Worm (Caenorhabditis elegans): ENCODE data around the gene C35D10.5.

Gene C35D10.5

ce11 chrIII:4856109-4856508 is 6.0 kb upstream of the C35D10.5 start, which contains the start of gene C35D10.7:
C35D10.7 (plus strand) TSS chrIII:4856193.
- TF ChIP-seq nhr-28 (tag; optimal IDR thresholded peaks at IDR 0.05) = no peak

- TF ChIP-seq mls-2 (tag; optimal IDR thresholded peaks at IDR 0.05) (no peak), mep-1 (tag; optimal IDR thresholded peaks at IDR 0.05) (no peak), blmp-1 (tag; optimal IDR thresholded peaks at IDR 0.05) (no peak), sptf-1 (tag; optimal IDR thresholded peaks at IDR 0.05) (no peak), drap-1 (GFP tag; optimal IDR thresholded peaks at IDR 0.05) (no peak), tbx-8 (GFP tag; optimal IDR thresholded peaks at IDR 0.05) (no peak), lsy-2 (tag; optimal IDR thresholded peaks at IDR 0.05) (no peak), nhr-237 (tag; optimal IDR thresholded peaks at IDR 0.05) (no peak), mab-5 (tag; optimal IDR thresholded peaks at IDR 0.05) (no peak), nhr-28 (tag; optimal IDR thresholded peaks at IDR 0.05) (no peak), snpc-4 (tag; optimal IDR thresholded peaks at IDR 0.05) (no peak), cnd-1 (tag; optimal IDR thresholded peaks at IDR 0.05) (no peak), unc-39 (tag; optimal IDR thresholded peaks at IDR 0.05) (no peak), unc-120 (tag; optimal IDR thresholded peaks at IDR 0.05; ENCODE audit: poor library complexity, severe bottlenecking) (no peak), ceh-43 (GFP tag; optimal IDR thresholded peaks at IDR 0.05) (no peak), zip-8 (tag; optimal IDR thresholded peaks at IDR 0.05) (no peak)
These were observed 5.2 kb upstream of the C35D10.5 start for ce11 chrIII:4856992-4857391.

- no peak for TF ChIP-seq ham-2 (GFP tag; optimal IDR thresholded peaks at IDR 0.05)
These were observed 3.1 kb upstream of the C35D10.5 start, which contains the start of gene C35D10.6 for ce11 chrIII:4859039-4859438. C35D10.6 (plus strand) TSS chrIII:4859339.

- no peak for TF ChIP-seq ham-2 (GFP tag; optimal IDR thresholded peaks at IDR 0.05)
- TF ChIP-seq elt-1 (tag; optimal IDR thresholded peaks at IDR 0.05; ENCODE audit: borderline replicate concordance, insufficient read depth) = no peak
- TF ChIP-seq mab-5 (tag; optimal IDR thresholded peaks at IDR 0.05) = no peak
- TF ChIP-seq elt-3 (tag; optimal IDR thresholded peaks at IDR 0.05) = no peak
- no peak for TF ChIP-seq nhr-12 (tag; optimal IDR thresholded peaks at IDR 0.05)
- TF ChIP-seq lin-32 (GFP tag; optimal IDR thresholded peaks at IDR 0.05) = no peak
- TF ChIP-seq tbx-8 (GFP tag; optimal IDR thresholded peaks at IDR 0.05) = no peak
- no peak for TF ChIP-seq unc-120 (tag; optimal IDR thresholded peaks at IDR 0.05; ENCODE audit: poor library complexity, severe bottlenecking)
- TF ChIP-seq ceh-39 (tag; optimal IDR thresholded peaks at IDR 0.05) = no peak
- no peak for TF ChIP-seq lsy-2 (tag; optimal IDR thresholded peaks at IDR 0.05)
- no peak for TF ChIP-seq sptf-1 (tag; optimal IDR thresholded peaks at IDR 0.05)
- no peak for TF ChIP-seq nhr-28 (tag; optimal IDR thresholded peaks at IDR 0.05)
- no peak for TF ChIP-seq ceh-83 (GFP tag; optimal IDR thresholded peaks at IDR 0.05)
- TF ChIP-seq unc-39 (tag; optimal IDR thresholded peaks at IDR 0.05) = no peak
- TF ChIP-seq lin-13 (tag; optimal IDR thresholded peaks at IDR 0.05) = no peak
- no peak for TF ChIP-seq hlh-1 (tag; optimal IDR thresholded peaks at IDR 0.05)
- no peak for TF ChIP-seq nhr-76 (tag; optimal IDR thresholded peaks at IDR 0.05)
These were observed 976 bp downstream of the C35D10.5 start, which contains the start of gene coq-8 for ce11 chrIII:4863127-4863526. coq-8 (plus strand) TSS chrIII:4863427.

- TF ChIP-seq elt-1 (tag; optimal IDR thresholded peaks at IDR 0.05; ENCODE audit: borderline replicate concordance, insufficient read depth) (no peak), snpc-4 (tag; optimal IDR thresholded peaks at IDR 0.05) (no peak)
These were observed 4.6 kb downstream of the C35D10.5 start, which contains the start of gene C35D10.17 for ce11 chrIII:4866762-4867161. C35D10.17 (plus strand) TSS chrIII:4867062.

ce11 chrIII:4868643-4869042 is 6.5 kb downstream of the C35D10.5 start, which contains the start of the genes msd-4 and C35D10.3:
msd-4 (minus strand) TSS chrIII:4868743.
C35D10.3 (plus strand) TSS chrIII:4868921.
- TF ChIP-seq ceh-39 (tag; optimal IDR thresholded peaks at IDR 0.05) (no peak), nhr-12 (tag; optimal IDR thresholded peaks at IDR 0.05) (no peak), elt-1 (tag; optimal IDR thresholded peaks at IDR 0.05; ENCODE audit: borderline replicate concordance, insufficient read depth) (no peak), bed-3 (GFP tag; optimal IDR thresholded peaks at IDR 0.05) (no peak), mab-5 (tag; optimal IDR thresholded peaks at IDR 0.05) (no peak), pha-4 (tag; optimal IDR thresholded peaks at IDR 0.05) (no peak), mls-2 (tag; optimal IDR thresholded peaks at IDR 0.05) (no peak), snpc-4 (tag; optimal IDR thresholded peaks at IDR 0.05) (no peak), ham-2 (GFP tag; optimal IDR thresholded peaks at IDR 0.05) (no peak), sptf-1 (tag; optimal IDR thresholded peaks at IDR 0.05) (no peak)

Data from whole organism, mixed stage, embryonic.